Worm (Caenorhabditis elegans) whole organism, L2 larva: Measurements from ENCODE around the gene otpl-6.
A peak's percentile ranks its signal among the peaks of the same experiment; 100 is the strongest.

Source experiments
- R02D3.7 ChIP-seq: fragments of 150-350 bp; optimal IDR thresholded peaks from 2 replicates; lab custom pipeline; 2014; ENCODE audit warnings: missing biosample characterization, missing genetic modification characterization
- aly-2 ChIP-seq: fragments of 150-350 bp; optimal IDR thresholded peaks from 2 replicates; lab custom pipeline; 2014; ENCODE audit warnings: missing biosample characterization, missing genetic modification characterization
- ama-1 ChIP-seq: fragments of 150-350 bp; optimal IDR thresholded peaks from 2 replicates; lab custom pipeline; 2018; ENCODE audit warnings: inconsistent platforms
- blmp-1 ChIP-seq: sonication (generic microtip); optimal IDR thresholded peaks from 2 replicates; lab custom pipeline; 2017; ENCODE audit warnings: missing genetic modification characterization, mild to moderate bottlenecking, missing compliant biosample characterization, antibody characterized with exemption, moderate library complexity; ENCODE audit not compliant: insufficient read depth
- dmd-4 ChIP-seq: sonication (generic microtip); optimal IDR thresholded peaks from 2 replicates; lab custom pipeline; 2017; ENCODE audit warnings: missing biosample characterization, missing genetic modification characterization
- elt-1 ChIP-seq: fragments of 150-350 bp; optimal IDR thresholded peaks from 2 replicates; lab custom pipeline; 2014; ENCODE audit warnings: missing biosample characterization, missing genetic modification characterization
- lin-13 ChIP-seq: fragments of 150-350 bp; optimal IDR thresholded peaks from 2 replicates; lab custom pipeline; 2014; ENCODE audit warnings: missing biosample characterization, missing genetic modification reagents, missing genetic modification characterization
- mab-5 ChIP-seq: fragments of 150-350 bp; optimal IDR thresholded peaks from 2 replicates; lab custom pipeline; 2014; ENCODE audit warnings: missing biosample characterization, missing genetic modification characterization
- nhr-11 ChIP-seq: fragments of 150-350 bp; optimal IDR thresholded peaks from 2 replicates; lab custom pipeline; 2014; ENCODE audit warnings: missing biosample characterization, missing genetic modification characterization
- ztf-4 ChIP-seq: fragments of 150-350 bp; optimal IDR thresholded peaks from 2 replicates; lab custom pipeline; 2014; ENCODE audit warnings: missing biosample characterization, missing genetic modification characterization

- no peak for TF ChIP-seq aly-2
- TF ChIP-seq ztf-4 (tag; lab: Kevin White, UChicago) = no peak
- TF ChIP-seq elt-1 = no peak
- TF ChIP-seq ama-1 (lab: Kevin White, UChicago) = no peak
- TF ChIP-seq nhr-11 = no peak
- no peak for TF ChIP-seq dmd-4 (tag; lab: Kevin White, UChicago)
- no peak for TF ChIP-seq blmp-1 (tag; lab: Kevin White, UChicago)
- no peak for TF ChIP-seq lin-13 (GFP tag; lab: Kevin White, UChicago)
- no peak for TF ChIP-seq R02D3.7 (tag; lab: Kevin White, UChicago)
- TF ChIP-seq mab-5 = peak; percentile 73
Observed at ce11 chrV:8494260-8494939, 31.5 kb upstream of the otpl-6 start, which contains the start of gene pxn-1.
